Fruit fly (Drosophila melanogaster) whole organism, embryonic: Measurements from ENCODE around the gene Osbp.

Source experiments
- Bteb2 ChIP-seq: fragments of 200-800 bp; sonication (Bioruptor generic); optimal IDR thresholded peaks from 2 replicates; lab custom pipeline; 2016; ENCODE audit warnings: missing biosample characterization, missing genetic modification characterization
- CG10147 ChIP-seq: fragments of 200-800 bp; sonication (Bioruptor generic); optimal IDR thresholded peaks from 2 replicates; lab custom pipeline; 2019; ENCODE audit warnings: missing biosample characterization, mild to moderate bottlenecking, missing genetic modification characterization, moderate library complexity
- CG11723 ChIP-seq: fragments of 200-800 bp; sonication (Bioruptor generic); optimal IDR thresholded peaks from 2 replicates; lab custom pipeline; 2017; ENCODE audit warnings: missing biosample characterization, mild to moderate bottlenecking, missing genetic modification characterization
- CG12071 ChIP-seq: fragments of 200-800 bp; sonication (Bioruptor generic); optimal IDR thresholded peaks from 3 replicates; lab custom pipeline; 2018; ENCODE audit warnings: missing biosample characterization, mild to moderate bottlenecking, missing genetic modification characterization
- CG13123 ChIP-seq: fragments of 200-800 bp; sonication (Bioruptor generic); optimal IDR thresholded peaks from 2 replicates; lab custom pipeline; 2016; ENCODE audit warnings: missing biosample characterization, missing genetic modification characterization
- CG17385 ChIP-seq: fragments of 200-800 bp; sonication (Bioruptor generic); optimal IDR thresholded peaks from 3 replicates; lab custom pipeline; 2018; ENCODE audit warnings: missing biosample characterization, mild to moderate bottlenecking, missing genetic modification characterization
- CG18764 ChIP-seq: fragments of 200-800 bp; sonication (Bioruptor generic); optimal IDR thresholded peaks from 3 replicates; lab custom pipeline; 2016; ENCODE audit warnings: missing biosample characterization, missing genetic modification characterization
- CG5953 ChIP-seq: fragments of 200-800 bp; sonication (Bioruptor generic); IDR thresholded peaks from 2 replicates; pipeline ENCODE4 v1.3.6; 2022; ENCODE audit warnings: missing biosample characterization, missing genetic modification characterization
- CG7556 ChIP-seq: fragments of 200-800 bp; sonication (Bioruptor generic); optimal IDR thresholded peaks from 2 replicates; lab custom pipeline; 2017; ENCODE audit warnings: missing biosample characterization, mild to moderate bottlenecking, missing genetic modification characterization
- CG8281 ChIP-seq: fragments of 200-800 bp; sonication (Bioruptor generic); optimal IDR thresholded peaks from 2 replicates; lab custom pipeline; 2018; ENCODE audit warnings: missing biosample characterization, mild to moderate bottlenecking, missing genetic modification characterization, moderate library complexity
- CG9817 ChIP-seq: fragments of 200-800 bp; sonication (Bioruptor generic); optimal IDR thresholded peaks from 2 replicates; lab custom pipeline; 2018; ENCODE audit warnings: missing biosample characterization, mild to moderate bottlenecking, missing genetic modification characterization, moderate library complexity
- CG9876 ChIP-seq: fragments of 200-800 bp; sonication (Bioruptor generic); optimal IDR thresholded peaks from 2 replicates; lab custom pipeline; 2016; ENCODE audit warnings: missing biosample characterization, missing genetic modification characterization
- D19B ChIP-seq: fragments of 200-800 bp; sonication (Bioruptor generic); optimal IDR thresholded peaks from 2 replicates; lab custom pipeline; 2017; ENCODE audit warnings: missing biosample characterization, mild to moderate bottlenecking, missing genetic modification characterization
- Dfd ChIP-seq, 2 experiments: fragments of >200 bp; optimal IDR thresholded peaks; 2 replicates each; lab custom pipeline; 2017; ENCODE audit warnings: missing biosample characterization in 2 of 2, missing genetic modification characterization in 2 of 2
- E2f1 ChIP-seq: fragments of 200-800 bp; sonication (Bioruptor generic); IDR thresholded peaks from 2 replicates; pipeline ENCODE4 v1.3.6; 2022; ENCODE audit warnings: missing biosample characterization, missing genetic modification characterization
- Elba2 ChIP-seq: fragments of 200-800 bp; sonication (Bioruptor generic); optimal IDR thresholded peaks from 3 replicates; lab custom pipeline; 2016; ENCODE audit warnings: missing biosample characterization, missing genetic modification characterization
- Ets97D ChIP-seq: fragments of 200-800 bp; sonication (Bioruptor generic); optimal IDR thresholded peaks from 3 replicates; lab custom pipeline; 2016; ENCODE audit warnings: missing biosample characterization, missing genetic modification characterization
- HmgZ ChIP-seq: fragments of 200-800 bp; sonication (Bioruptor generic); optimal IDR thresholded peaks from 2 replicates; lab custom pipeline; 2018; ENCODE audit warnings: missing biosample characterization, mild to moderate bottlenecking, missing genetic modification characterization
- Hmr ChIP-seq: fragments of 200-800 bp; sonication (Bioruptor generic); optimal IDR thresholded peaks from 3 replicates; lab custom pipeline; 2017; ENCODE audit warnings: mild to moderate bottlenecking, missing biosample characterization, missing genetic modification reagents, missing genetic modification characterization
- Hr51 ChIP-seq, 2 experiments: fragments of 200-800 bp; sonication (Bioruptor generic); optimal IDR thresholded peaks; 2 replicates in 1 of 2; 3 replicates in 1 of 2; lab custom pipeline; 2016 to 2018; ENCODE audit warnings: missing biosample characterization in 2 of 2, missing genetic modification characterization in 2 of 2, mild to moderate bottlenecking in 1 of 2, moderate library complexity in 1 of 2
- Hr78 ChIP-seq, 2 experiments: fragments of 200-800 bp in 1 of 2; fragments of >200 bp in 1 of 2; sonication (Bioruptor generic) in 1 of 2; optimal IDR thresholded peaks; 2 replicates each; lab custom pipeline; 2017 to 2019; ENCODE audit warnings: missing biosample characterization in 2 of 2, missing genetic modification characterization in 2 of 2, mild to moderate bottlenecking in 1 of 2, moderate library complexity in 1 of 2
- Hsf ChIP-seq: fragments of 200-800 bp; sonication (Bioruptor generic); optimal IDR thresholded peaks from 3 replicates; lab custom pipeline; 2016; ENCODE audit warnings: missing biosample characterization, missing genetic modification characterization
- Kr ChIP-seq: fragments of 200-800 bp; sonication (Bioruptor generic); optimal IDR thresholded peaks from 2 replicates; lab custom pipeline; 2017; ENCODE audit warnings: missing biosample characterization, mild to moderate bottlenecking, missing genetic modification characterization
- Lhr ChIP-seq: fragments of 200-800 bp; sonication (Bioruptor generic); optimal IDR thresholded peaks from 3 replicates; lab custom pipeline; 2017; ENCODE audit warnings: mild to moderate bottlenecking, missing biosample characterization, missing genetic modification reagents, missing genetic modification characterization
- Side ChIP-seq: fragments of 200-800 bp; sonication (Bioruptor generic); optimal IDR thresholded peaks from 2 replicates; lab custom pipeline; 2016; ENCODE audit warnings: missing biosample characterization, missing genetic modification characterization
- ato ChIP-seq: fragments of 200-800 bp; sonication (Bioruptor generic); IDR thresholded peaks from 2 replicates; pipeline ENCODE4 v1.3.6; 2022; ENCODE audit warnings: missing biosample characterization, missing genetic modification characterization; ENCODE audit not compliant: partially characterized antibody
- btn ChIP-seq: fragments of 200-800 bp; sonication (Bioruptor generic); optimal IDR thresholded peaks from 2 replicates; lab custom pipeline; 2016; ENCODE audit warnings: missing biosample characterization, missing genetic modification characterization
- chn ChIP-seq: fragments of 200-800 bp; sonication (Bioruptor generic); optimal IDR thresholded peaks from 2 replicates; lab custom pipeline; 2016; ENCODE audit warnings: missing biosample characterization, missing genetic modification characterization
- ci ChIP-seq: fragments of 200-800 bp; sonication (Bioruptor generic); IDR thresholded peaks from 3 replicates; pipeline ENCODE4 v1.3.6; 2022; ENCODE audit warnings: missing biosample characterization, missing genetic modification characterization
- crp ChIP-seq, 2 experiments: fragments of 200-800 bp; sonication (Bioruptor generic); optimal IDR thresholded peaks; 2 replicates in 1 of 2; 3 replicates in 1 of 2; lab custom pipeline; 2017; ENCODE audit warnings: missing biosample characterization in 2 of 2, missing genetic modification characterization in 2 of 2, mild to moderate bottlenecking in 1 of 2, moderate library complexity in 1 of 2
- esg ChIP-seq: fragments of 200-800 bp; sonication (Bioruptor generic); conservative IDR thresholded peaks from 2 replicates; pipeline ENCODE4 v1.3.6; 2022; ENCODE audit warnings: missing biosample characterization, missing genetic modification characterization
- fd64A ChIP-seq: fragments of 200-800 bp; sonication (Bioruptor generic); optimal IDR thresholded peaks from 3 replicates; lab custom pipeline; 2018; ENCODE audit warnings: missing biosample characterization, mild to moderate bottlenecking, missing genetic modification characterization
- gem ChIP-seq: fragments of 200-800 bp; sonication (Bioruptor generic); optimal IDR thresholded peaks from 2 replicates; lab custom pipeline; 2019; ENCODE audit warnings: missing biosample characterization, mild to moderate bottlenecking, missing genetic modification characterization, moderate library complexity
- gsb-n ChIP-seq: fragments of 200-800 bp; sonication (Bioruptor generic); optimal IDR thresholded peaks from 3 replicates; lab custom pipeline; 2018; ENCODE audit warnings: missing biosample characterization, mild to moderate bottlenecking, missing genetic modification characterization
- jigr1 ChIP-seq: fragments of 200-800 bp; sonication (Bioruptor generic); IDR thresholded peaks from 3 replicates; pipeline ENCODE4 v1.3.6; 2022; ENCODE audit warnings: missing biosample characterization, missing genetic modification characterization
- knrl ChIP-seq: fragments of 200-800 bp; sonication (Bioruptor generic); IDR thresholded peaks from 3 replicates; pipeline ENCODE4 v1.3.6; 2022; ENCODE audit warnings: missing biosample characterization, missing genetic modification characterization; ENCODE audit not compliant: partially characterized antibody
- nmo ChIP-seq: fragments of 200-800 bp; sonication (Bioruptor generic); optimal IDR thresholded peaks from 2 replicates; lab custom pipeline; 2018; ENCODE audit warnings: missing biosample characterization, mild to moderate bottlenecking, missing genetic modification characterization, moderate library complexity
- oc ChIP-seq: fragments of 200-800 bp; sonication (Bioruptor generic); optimal IDR thresholded peaks from 2 replicates; lab custom pipeline; 2018; ENCODE audit warnings: missing biosample characterization, mild to moderate bottlenecking, missing genetic modification characterization, moderate library complexity
- org-1 ChIP-seq: fragments of 200-800 bp; sonication (Bioruptor generic); optimal IDR thresholded peaks from 2 replicates; lab custom pipeline; 2017; ENCODE audit warnings: missing biosample characterization, missing genetic modification characterization
- row ChIP-seq: fragments of 200-800 bp; sonication (Bioruptor generic); IDR thresholded peaks from 3 replicates; pipeline ENCODE4 v1.3.6; 2022; ENCODE audit warnings: missing biosample characterization, missing genetic modification characterization
- sens ChIP-seq: fragments of 200-800 bp; sonication (Bioruptor generic); peaks from one replicate; lab custom pipeline; 2016; ENCODE audit warnings: missing biosample characterization, missing genetic modification characterization
- sens-2 ChIP-seq: fragments of 200-800 bp; sonication (Bioruptor generic); IDR thresholded peaks from 2 replicates; pipeline ENCODE4 v1.3.6; 2022; ENCODE audit warnings: missing biosample characterization, missing genetic modification characterization
- sim ChIP-seq: fragments of 200-800 bp; sonication (Bioruptor generic); IDR thresholded peaks from 2 replicates; pipeline ENCODE4 v1.3.6; 2022; ENCODE audit warnings: missing biosample characterization, missing genetic modification characterization
- slbo ChIP-seq: fragments of 200-800 bp; sonication (Bioruptor generic); IDR thresholded peaks from 2 replicates; pipeline ENCODE4 v1.3.6; 2022; ENCODE audit warnings: missing biosample characterization, missing genetic modification characterization
- sob ChIP-seq: fragments of 200-800 bp; sonication (Bioruptor generic); IDR thresholded peaks from 2 replicates; pipeline ENCODE4 v1.3.6; 2022; ENCODE audit warnings: missing biosample characterization, missing genetic modification characterization
- trem ChIP-seq: fragments of 200-800 bp; optimal IDR thresholded peaks from 3 replicates; lab custom pipeline; 2019; ENCODE audit warnings: missing biosample characterization, mild to moderate bottlenecking, missing genetic modification characterization, moderate library complexity
- ttk ChIP-seq: fragments of 200-800 bp; sonication (Bioruptor generic); IDR thresholded peaks from 2 replicates; pipeline ENCODE4 v2.1.2; 2022; ENCODE audit warnings: missing biosample characterization, missing genetic modification characterization
- vnd ChIP-seq: fragments of 200-800 bp; sonication (Bioruptor generic); IDR thresholded peaks from 3 replicates; pipeline ENCODE4 v1.3.6; 2022; ENCODE audit warnings: missing biosample characterization, missing genetic modification characterization; ENCODE audit not compliant: partially characterized antibody
- wek ChIP-seq: fragments of 200-800 bp; sonication (Bioruptor generic); optimal IDR thresholded peaks from 3 replicates; lab custom pipeline; 2018; ENCODE audit warnings: missing biosample characterization, mild to moderate bottlenecking, missing genetic modification characterization, moderate library complexity
- zen ChIP-seq: fragments of 200-800 bp; sonication (Bioruptor generic); optimal IDR thresholded peaks from 3 replicates; lab custom pipeline; 2018; ENCODE audit warnings: missing biosample characterization, mild to moderate bottlenecking, missing genetic modification characterization, moderate library complexity

The Osbp gene

DNA sequence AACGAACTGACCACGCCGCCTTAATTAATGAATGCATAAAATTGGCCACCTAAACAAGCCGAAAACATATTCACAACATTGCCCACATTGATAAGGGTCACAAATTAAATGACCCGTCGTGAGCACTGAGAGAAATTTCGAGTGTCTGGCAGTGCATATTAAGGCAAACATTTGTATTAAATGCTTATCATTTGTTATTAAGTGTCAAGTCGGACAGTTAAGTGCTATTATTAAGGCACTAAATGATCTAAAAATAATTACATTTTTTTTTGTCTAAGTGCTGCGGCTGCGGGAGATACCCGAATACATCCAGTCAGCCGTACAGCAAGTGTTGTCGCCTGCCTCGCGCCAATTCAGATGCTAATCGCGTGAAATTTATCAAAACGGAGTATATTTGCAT lies 24.4 kb upstream of the Osbp start (continued):
- TF ChIP-seq ato (no peak), Hr78 (GFP tag; optimal IDR thresholded peaks at IDR 0.05; lab: Kevin White, UChicago) (peak in 1 of 2 experiments; percentile 73), CG9817 (tag; lab: Kevin White, UChicago) (peak; percentile 50), Elba2 (GFP tag; lab: Kevin White, UChicago) (no peak), slbo (GFP tag; lab: Robert Waterston, UW) (peak; percentile 75), Lhr (GFP tag; lab: Kevin White, UChicago) (no peak), CG10147 (GFP tag; lab: Kevin White, UChicago) (peak; percentile 11), CG9876 (GFP tag; lab: Kevin White, UChicago) (no peak), row (GFP tag; lab: Robert Waterston, UW) (peak; percentile 68; the same call in 2 of the 3 replicates), Dfd (GFP tag; optimal IDR thresholded peaks at IDR 0.05; lab: Kevin White, UChicago) (no peak), vnd (GFP tag; lab: Robert Waterston, UW) (no peak), gsb-n (tag; lab: Kevin White, UChicago) (no peak), Hr51 (GFP tag; optimal IDR thresholded peaks at IDR 0.05; lab: Kevin White, UChicago) (peak; percentile 22 to 82), sim (no peak), CG8281 (peak; percentile 44), zen (tag; lab: Kevin White, UChicago) (no peak), CG7556 (no peak), crp (GFP tag; optimal IDR thresholded peaks at IDR 0.05; lab: Kevin White, UChicago) (peak in 1 of 2 experiments; percentile 8), sens (peak; percentile 95), Bteb2 (GFP tag; lab: Kevin White, UChicago) (peak; percentile 24), wek (GFP tag; lab: Kevin White, UChicago) (peak; percentile 7), E2f1 (peak; percentile 65), Ets97D (GFP tag; lab: Kevin White, UChicago) (peak; percentile 9), CG13123 (GFP tag; lab: Kevin White, UChicago) (no peak), fd64A (GFP tag; lab: Kevin White, UChicago) (no peak), nmo (peak; percentile 60), Hmr (GFP tag; lab: Kevin White, UChicago) (peak; percentile 44), HmgZ (tag; lab: Kevin White, UChicago) (no peak), CG11723 (GFP tag; lab: Kevin White, UChicago) (peak; percentile 45), oc (tag; lab: Kevin White, UChicago) (peak; percentile 55), CG12071 (GFP tag; lab: Kevin White, UChicago) (peak; percentile 63), org-1 (peak; percentile 46), CG17385 (GFP tag; lab: Kevin White, UChicago) (peak; percentile 50), gem (peak; percentile 81), ci (GFP tag; lab: Robert Waterston, UW) (peak; percentile 86), sob (GFP tag; lab: Robert Waterston, UW) (peak; percentile 82), Hsf (peak; percentile 26), Side (GFP tag; lab: Kevin White, UChicago) (no peak), Kr (no peak), esg (GFP tag; lab: Robert Waterston, UW) (peak; percentile 68), jigr1 (GFP tag; lab: Robert Waterston, UW) (peak; percentile 53; the same call in 1 of the 3 replicates), CG18764 (GFP tag; lab: Kevin White, UChicago) (no peak), CG5953 (GFP tag; lab: Robert Waterston, UW) (peak; percentile 51; the same call in 1 of the 2 replicates), D19B (GFP tag; lab: Kevin White, UChicago) (peak; percentile 27), knrl (GFP tag; lab: Robert Waterston, UW) (no peak), chn (GFP tag; lab: Kevin White, UChicago) (peak; percentile 18), ttk (GFP tag; lab: Robert Waterston, UW) (peak; percentile 74), sens-2 (GFP tag; lab: Robert Waterston, UW) (peak; percentile 48; the same call in 1 of the 2 replicates), btn (peak; percentile 39), trem (no peak)
